Fruit fly (Drosophila melanogaster): ENCODE measurements around the gene Pep.
A peak's percentile ranks its signal among the peaks of the same experiment; 100 is the strongest.

The Pep gene

DNA sequence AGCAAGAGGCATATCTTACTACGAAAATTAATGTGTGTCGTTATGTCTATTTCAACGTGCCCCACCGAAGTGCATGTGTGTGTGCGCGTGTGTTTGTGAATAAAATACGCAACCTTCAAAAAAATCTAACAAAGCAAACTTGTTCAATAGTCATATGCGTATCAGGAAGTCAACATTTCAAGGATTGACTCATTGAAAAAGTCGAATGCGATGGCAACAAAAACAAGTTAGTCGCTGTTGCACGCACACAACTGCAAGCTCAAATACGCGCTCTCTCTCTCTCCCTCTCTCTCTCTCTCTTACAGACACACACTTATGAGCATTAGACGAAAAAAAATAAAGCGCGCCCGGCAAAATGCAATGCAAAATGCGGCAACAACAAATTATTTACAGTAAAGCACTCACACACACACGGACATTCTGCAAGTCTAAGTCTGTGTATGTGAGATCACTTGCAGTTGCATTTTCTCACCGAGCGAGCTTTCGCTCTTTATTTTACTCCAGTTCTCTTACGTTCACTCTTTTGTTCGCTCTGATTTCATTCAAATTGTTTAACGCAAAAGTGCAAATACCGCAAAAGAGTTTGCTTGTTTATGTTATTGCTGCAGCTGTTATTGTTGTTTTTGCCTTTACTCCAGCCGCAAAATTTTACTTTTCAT lies 38.1 kb downstream of the Pep start:
- TF ChIP-seq EcR (GFP tag; optimal IDR thresholded peaks at IDR 0.05) (peak in 1 of 2 experiments; percentile 43), psq (optimal IDR thresholded peaks at IDR 0.05) (no peak), CG8478 (optimal IDR thresholded peaks at IDR 0.05) (peak; percentile 25), Dll (optimal IDR thresholded peaks at IDR 0.05) (no peak)

dm6 chr3L:17604891-17605290 lies 39.9 kb downstream of the Pep start:
- TF ChIP-seq usp (GFP tag; optimal IDR thresholded peaks at IDR 0.05) (no peak), pan (optimal IDR thresholded peaks at IDR 0.05) (no peak), CG8478 (optimal IDR thresholded peaks at IDR 0.05) (no peak), Dll (optimal IDR thresholded peaks at IDR 0.05) (no peak), psq (optimal IDR thresholded peaks at IDR 0.05) (no peak), EcR (GFP tag; optimal IDR thresholded peaks at IDR 0.05) (no peak)

- TF ChIP-seq Dll (optimal IDR thresholded peaks at IDR 0.05) (no peak), psq (optimal IDR thresholded peaks at IDR 0.05) (no peak)
Observed at dm6 chr3L:17603528-17604414, 41.1 kb downstream of the Pep start.

- TF ChIP-seq Dll (optimal IDR thresholded peaks at IDR 0.05), result no peak
- TF ChIP-seq EcR (GFP tag; optimal IDR thresholded peaks at IDR 0.05), result no peak
- TF ChIP-seq CG8478 (optimal IDR thresholded peaks at IDR 0.05), result no peak
- no peak for TF ChIP-seq pan (optimal IDR thresholded peaks at IDR 0.05)
Observed at dm6 chr3L:17596897-17597296, 47.9 kb downstream of the Pep start.

- TF ChIP-seq Dll (optimal IDR thresholded peaks at IDR 0.05) (no peak), usp (GFP tag; optimal IDR thresholded peaks at IDR 0.05) (no peak), EcR (GFP tag; optimal IDR thresholded peaks at IDR 0.05) (no peak), psq (optimal IDR thresholded peaks at IDR 0.05) (no peak)
Observed at dm6 chr3L:17595810-17596561, 48.9 kb downstream of the Pep start.

- no peak for TF ChIP-seq usp (GFP tag; optimal IDR thresholded peaks at IDR 0.05)
- TF ChIP-seq psq (optimal IDR thresholded peaks at IDR 0.05), result no peak
- TF ChIP-seq Dll (optimal IDR thresholded peaks at IDR 0.05), result no peak
- no peak for TF ChIP-seq CG8478 (optimal IDR thresholded peaks at IDR 0.05)
- TF ChIP-seq pan (optimal IDR thresholded peaks at IDR 0.05), result no peak
- TF ChIP-seq EcR (GFP tag; optimal IDR thresholded peaks at IDR 0.05), result no peak
Observed at dm6 chr3L:17593174-17593573, 51.7 kb downstream of the Pep start.

- TF ChIP-seq psq (optimal IDR thresholded peaks at IDR 0.05) (no peak), CG8478 (optimal IDR thresholded peaks at IDR 0.05) (no peak), EcR (GFP tag; optimal IDR thresholded peaks at IDR 0.05) (no peak), Dll (optimal IDR thresholded peaks at IDR 0.05) (no peak), pan (optimal IDR thresholded peaks at IDR 0.05) (no peak), usp (GFP tag; optimal IDR thresholded peaks at IDR 0.05) (no peak)
Observed at dm6 chr3L:17591217-17591467, 53.7 kb downstream of the Pep start.

dm6 chr3L:17590455-17591216 lies 54.2 kb downstream of the Pep start:
- TF ChIP-seq Dll (optimal IDR thresholded peaks at IDR 0.05) (peak; percentile 99), EcR (GFP tag; optimal IDR thresholded peaks at IDR 0.05) (peak in 1 of 2 experiments; percentile 95), psq (optimal IDR thresholded peaks at IDR 0.05) (no peak), usp (GFP tag; optimal IDR thresholded peaks at IDR 0.05) (no peak), pan (optimal IDR thresholded peaks at IDR 0.05) (no peak), CG8478 (optimal IDR thresholded peaks at IDR 0.05) (no peak)

DNA sequence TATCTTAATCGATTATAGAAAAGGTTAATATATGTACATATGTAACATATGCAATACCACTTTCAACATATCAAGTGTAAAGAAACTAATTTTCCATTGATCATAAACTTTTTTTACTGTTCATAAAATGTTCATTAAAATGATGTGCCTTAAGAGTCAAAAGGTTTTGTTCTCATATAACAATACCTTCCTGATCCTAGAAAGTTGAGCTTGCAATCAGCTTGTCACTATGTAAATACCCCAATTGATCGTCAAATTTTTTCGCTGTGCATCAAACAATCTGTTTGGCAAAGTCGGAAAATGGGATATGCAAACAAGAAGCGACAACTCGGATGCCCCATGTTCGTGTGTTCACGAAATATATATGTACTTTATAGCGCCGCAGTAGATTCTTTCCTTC lies 54.8 kb downstream of the Pep start:
- TF ChIP-seq psq (optimal IDR thresholded peaks at IDR 0.05), result no peak
- no peak for TF ChIP-seq CG8478 (optimal IDR thresholded peaks at IDR 0.05)
- TF ChIP-seq Dll (optimal IDR thresholded peaks at IDR 0.05), result no peak
- TF ChIP-seq usp (GFP tag; optimal IDR thresholded peaks at IDR 0.05), result no peak
- TF ChIP-seq pan (optimal IDR thresholded peaks at IDR 0.05), result no peak
- no peak for TF ChIP-seq EcR (GFP tag; optimal IDR thresholded peaks at IDR 0.05)

dm6 chr3L:17588686-17589085 lies 56.1 kb downstream of the Pep start:
- TF ChIP-seq CG8478 (optimal IDR thresholded peaks at IDR 0.05), result no peak
- TF ChIP-seq psq (optimal IDR thresholded peaks at IDR 0.05), result no peak
- TF ChIP-seq pan (optimal IDR thresholded peaks at IDR 0.05), result no peak
- TF ChIP-seq EcR (GFP tag; optimal IDR thresholded peaks at IDR 0.05), result no peak
- no peak for TF ChIP-seq Dll (optimal IDR thresholded peaks at IDR 0.05)
- no peak for TF ChIP-seq usp (GFP tag; optimal IDR thresholded peaks at IDR 0.05)
